Fruit fly (Drosophila melanogaster) whole organism, prepupa: ENCODE data around the gene Sfp24Bb.

ENCODE experiments used
- CG10669 ChIP-seq: fragments of 200-800 bp; sonication (Bioruptor generic); optimal IDR thresholded peaks from 3 replicates; lab custom pipeline; 2018; ENCODE audit warnings: missing biosample characterization, mild to moderate bottlenecking, missing genetic modification characterization, moderate library complexity
- CG11294 ChIP-seq: fragments of 200-800 bp; sonication (Bioruptor generic); IDR thresholded peaks from 2 replicates; pipeline ENCODE4 v1.3.6; 2022; ENCODE audit warnings: missing biosample characterization, missing genetic modification characterization
- CG11762 ChIP-seq: fragments of 200-800 bp; sonication (Bioruptor generic); optimal IDR thresholded peaks from 3 replicates; lab custom pipeline; 2016; ENCODE audit warnings: missing biosample characterization, missing genetic modification characterization; ENCODE audit not compliant: insufficient read depth
- CG15336 ChIP-seq: fragments of 200-800 bp; sonication (Bioruptor generic); IDR thresholded peaks from 2 replicates; pipeline ENCODE4 v1.3.6; 2022; ENCODE audit warnings: missing biosample characterization, missing genetic modification characterization
- CG1621 ChIP-seq: fragments of 200-800 bp; sonication (Bioruptor generic); optimal IDR thresholded peaks from 3 replicates; lab custom pipeline; 2018; ENCODE audit warnings: missing biosample characterization, mild to moderate bottlenecking, missing genetic modification characterization
- CG16779 ChIP-seq: fragments of 200-800 bp; sonication (Bioruptor generic); optimal IDR thresholded peaks from 3 replicates; lab custom pipeline; 2017; ENCODE audit warnings: missing biosample characterization, mild to moderate bottlenecking, missing genetic modification characterization
- CG3032 ChIP-seq: fragments of 200-800 bp; optimal IDR thresholded peaks from 2 replicates; lab custom pipeline; 2019; ENCODE audit warnings: missing biosample characterization, mild to moderate bottlenecking, missing genetic modification characterization, moderate library complexity
- CG32006 ChIP-seq: fragments of 200-800 bp; sonication (Bioruptor generic); optimal IDR thresholded peaks from 3 replicates; lab custom pipeline; 2017; ENCODE audit warnings: missing biosample characterization, mild to moderate bottlenecking, missing genetic modification characterization
- CG34406 ChIP-seq: fragments of 200-800 bp; sonication (Bioruptor generic); optimal IDR thresholded peaks from 3 replicates; lab custom pipeline; 2016; ENCODE audit warnings: missing biosample characterization, missing genetic modification characterization
- CG3919 ChIP-seq: fragments of 200-800 bp; sonication (Bioruptor generic); optimal IDR thresholded peaks from 3 replicates; lab custom pipeline; 2016; ENCODE audit warnings: missing biosample characterization, missing genetic modification characterization
- CG4318 ChIP-seq: fragments of 200-800 bp; sonication (Bioruptor generic); optimal IDR thresholded peaks from 3 replicates; lab custom pipeline; 2017; ENCODE audit warnings: missing biosample characterization, mild to moderate bottlenecking, missing genetic modification characterization
- CG6163 ChIP-seq: fragments of 200-800 bp; sonication (Bioruptor generic); IDR thresholded peaks from 3 replicates; pipeline ENCODE4 v1.3.6; 2022; ENCODE audit warnings: missing biosample characterization, missing genetic modification characterization
- CG6276 ChIP-seq: fragments of 200-800 bp; sonication (Bioruptor generic); optimal IDR thresholded peaks from 2 replicates; lab custom pipeline; 2017; ENCODE audit warnings: missing biosample characterization, mild to moderate bottlenecking, missing genetic modification characterization
- CG6792 ChIP-seq: fragments of 200-800 bp; sonication (Bioruptor generic); optimal IDR thresholded peaks from 3 replicates; lab custom pipeline; 2016; ENCODE audit warnings: missing biosample characterization, missing genetic modification characterization
- CG6808 ChIP-seq: fragments of 200-800 bp; sonication (Bioruptor generic); optimal IDR thresholded peaks from 3 replicates; lab custom pipeline; 2017; ENCODE audit warnings: missing biosample characterization, missing genetic modification characterization, mild to moderate bottlenecking, moderate library complexity, missing genetic modification reagents
- CG6854 ChIP-seq: fragments of 200-800 bp; sonication (Bioruptor generic); optimal IDR thresholded peaks from 2 replicates; lab custom pipeline; 2017; ENCODE audit warnings: missing biosample characterization, mild to moderate bottlenecking, missing genetic modification characterization
- CG7368 ChIP-seq: fragments of 200-800 bp; sonication (Bioruptor generic); optimal IDR thresholded peaks from 3 replicates; lab custom pipeline; 2016; ENCODE audit warnings: missing biosample characterization, missing genetic modification characterization
- CG8119 ChIP-seq: fragments of 200-800 bp; sonication (Bioruptor generic); IDR thresholded peaks from 3 replicates; pipeline ENCODE4 v1.3.6; 2022; ENCODE audit warnings: missing biosample characterization, missing genetic modification characterization
- CG8319 ChIP-seq: fragments of 200-800 bp; sonication (Bioruptor generic); optimal IDR thresholded peaks from 3 replicates; lab custom pipeline; 2016; ENCODE audit warnings: missing biosample characterization, missing genetic modification characterization
- CG8632 ChIP-seq: fragments of 200-800 bp; sonication (Bioruptor generic); optimal IDR thresholded peaks from 3 replicates; lab custom pipeline; 2016; ENCODE audit warnings: missing biosample characterization, missing genetic modification characterization
- Eip75B ChIP-seq: fragments of 200-800 bp; sonication (Bioruptor generic); optimal IDR thresholded peaks from 3 replicates; lab custom pipeline; 2016; ENCODE audit warnings: missing biosample characterization, missing genetic modification characterization
- Eip78C ChIP-seq: fragments of 200-800 bp; sonication (Bioruptor generic); peaks from one replicate; lab custom pipeline; 2016; ENCODE audit warnings: missing biosample characterization, missing genetic modification characterization
- Eip93F ChIP-seq: fragments of 200-800 bp; sonication (Bioruptor generic); optimal IDR thresholded peaks from 2 replicates; lab custom pipeline; 2016; ENCODE audit warnings: missing biosample characterization, mild to moderate bottlenecking, missing genetic modification characterization
- Ets21C ChIP-seq: fragments of 200-800 bp; sonication (Bioruptor generic); optimal IDR thresholded peaks from 3 replicates; lab custom pipeline; 2016; ENCODE audit warnings: missing biosample characterization, missing genetic modification characterization
- Ets96B ChIP-seq: fragments of 200-800 bp; optimal IDR thresholded peaks from 2 replicates; lab custom pipeline; 2019; ENCODE audit warnings: missing biosample characterization, mild to moderate bottlenecking, missing genetic modification characterization, moderate library complexity
- Gug ChIP-seq: fragments of 200-800 bp; sonication (Bioruptor generic); IDR thresholded peaks from 2 replicates; pipeline ENCODE4 v1.3.6; 2022; ENCODE audit warnings: missing biosample characterization, missing genetic modification characterization
- Hr38 ChIP-seq: sonication (Bioruptor generic); optimal IDR thresholded peaks from 2 replicates; lab custom pipeline; 2016; ENCODE audit warnings: missing biosample characterization, missing genetic modification characterization
- Hr39 ChIP-seq: fragments of 200-800 bp; sonication (Bioruptor generic); optimal IDR thresholded peaks from 2 replicates; lab custom pipeline; 2016; ENCODE audit warnings: missing biosample characterization, missing genetic modification characterization
- Hr4 ChIP-seq: fragments of 200-800 bp; sonication (Bioruptor generic); optimal IDR thresholded peaks from 3 replicates; lab custom pipeline; 2016; ENCODE audit warnings: missing biosample characterization, missing genetic modification characterization
- Met ChIP-seq: fragments of 200-800 bp; sonication (Bioruptor generic); optimal IDR thresholded peaks from 3 replicates; lab custom pipeline; 2016; ENCODE audit warnings: missing biosample characterization, missing genetic modification characterization
- OdsH ChIP-seq: fragments of 200-800 bp; sonication (Bioruptor generic); optimal IDR thresholded peaks from 3 replicates; lab custom pipeline; 2016; ENCODE audit warnings: missing biosample characterization, missing genetic modification characterization
- Smox ChIP-seq: fragments of 200-800 bp; sonication (Bioruptor generic); optimal IDR thresholded peaks from 3 replicates; lab custom pipeline; 2016; ENCODE audit warnings: missing biosample characterization, missing genetic modification characterization
- Sox102F ChIP-seq: fragments of 200-800 bp; sonication (Bioruptor generic); optimal IDR thresholded peaks from 2 replicates; lab custom pipeline; 2016; ENCODE audit warnings: missing biosample characterization, mild to moderate bottlenecking, missing genetic modification characterization
- acj6 ChIP-seq: fragments of 200-800 bp; sonication (Bioruptor generic); optimal IDR thresholded peaks from 3 replicates; lab custom pipeline; 2016; ENCODE audit warnings: missing biosample characterization, missing genetic modification characterization
- cyc ChIP-seq: fragments of 200-800 bp; sonication (Bioruptor generic); optimal IDR thresholded peaks from 3 replicates; lab custom pipeline; 2016; ENCODE audit warnings: missing biosample characterization, missing genetic modification characterization
- dac ChIP-seq: fragments of 200-800 bp; sonication (Bioruptor generic); optimal IDR thresholded peaks from 2 replicates; lab custom pipeline; 2017; ENCODE audit warnings: missing biosample characterization, mild to moderate bottlenecking, missing genetic modification characterization
- dsx ChIP-seq: fragments of 200-800 bp; optimal IDR thresholded peaks from 3 replicates; lab custom pipeline; 2019; ENCODE audit warnings: missing biosample characterization, mild to moderate bottlenecking, missing genetic modification characterization, moderate library complexity; ENCODE audit not compliant: poor library complexity, severe bottlenecking
- esn ChIP-seq: fragments of 200-800 bp; sonication (Bioruptor generic); optimal IDR thresholded peaks from 2 replicates; lab custom pipeline; 2016; ENCODE audit warnings: missing biosample characterization, mild to moderate bottlenecking, missing genetic modification characterization, moderate library complexity
- fd85E ChIP-seq: fragments of 200-800 bp; sonication (Bioruptor generic); optimal IDR thresholded peaks from 3 replicates; lab custom pipeline; 2016; ENCODE audit warnings: missing biosample characterization, missing genetic modification characterization
- fkh ChIP-seq: fragments of 200-800 bp; sonication (Bioruptor generic); optimal IDR thresholded peaks from 3 replicates; lab custom pipeline; 2017; ENCODE audit warnings: missing biosample characterization, mild to moderate bottlenecking, missing genetic modification characterization, moderate library complexity
- lz ChIP-seq: fragments of 200-800 bp; sonication (Bioruptor generic); optimal IDR thresholded peaks from 3 replicates; lab custom pipeline; 2016; ENCODE audit warnings: missing biosample characterization, missing genetic modification characterization
- net ChIP-seq: fragments of 200-800 bp; sonication (Bioruptor generic); optimal IDR thresholded peaks from 3 replicates; lab custom pipeline; 2016; ENCODE audit warnings: missing biosample characterization, missing genetic modification characterization
- pdm3 ChIP-seq: fragments of 200-800 bp; sonication (Bioruptor generic); optimal IDR thresholded peaks from 3 replicates; lab custom pipeline; 2016; ENCODE audit warnings: missing biosample characterization, missing genetic modification characterization
- salr ChIP-seq, 2 experiments: fragments of 200-800 bp; sonication (Bioruptor generic); optimal IDR thresholded peaks; 3 replicates each; lab custom pipeline; 2016 to 2018; ENCODE audit warnings: missing biosample characterization in 2 of 2, missing genetic modification characterization in 2 of 2, mild to moderate bottlenecking in 1 of 2
- spab ChIP-seq: fragments of 200-800 bp; sonication (Bioruptor generic); optimal IDR thresholded peaks from 2 replicates; lab custom pipeline; 2017; ENCODE audit warnings: missing biosample characterization, mild to moderate bottlenecking, missing genetic modification characterization, missing genetic modification reagents
- ss ChIP-seq, 2 experiments: fragments of 200-800 bp; sonication (Bioruptor generic); optimal IDR thresholded peaks; 2 replicates in 1 of 2; 3 replicates in 1 of 2; lab custom pipeline; 2017 to 2018; ENCODE audit warnings: mild to moderate bottlenecking in 2 of 2, missing biosample characterization in 2 of 2, missing genetic modification characterization in 2 of 2, moderate library complexity in 1 of 2
- svp ChIP-seq: fragments of 200-800 bp; sonication (Bioruptor generic); peaks from one replicate; lab custom pipeline; 2016; ENCODE audit warnings: missing biosample characterization, missing genetic modification characterization
- topi ChIP-seq: fragments of 200-800 bp; sonication (Bioruptor generic); optimal IDR thresholded peaks from 3 replicates; lab custom pipeline; 2016; ENCODE audit warnings: missing biosample characterization, missing genetic modification characterization
- vri ChIP-seq: fragments of 200-800 bp; sonication (Bioruptor generic); optimal IDR thresholded peaks from 3 replicates; lab custom pipeline; 2016; ENCODE audit warnings: missing biosample characterization, mild to moderate bottlenecking, missing genetic modification characterization

Sfp24Bb gene

DNA sequence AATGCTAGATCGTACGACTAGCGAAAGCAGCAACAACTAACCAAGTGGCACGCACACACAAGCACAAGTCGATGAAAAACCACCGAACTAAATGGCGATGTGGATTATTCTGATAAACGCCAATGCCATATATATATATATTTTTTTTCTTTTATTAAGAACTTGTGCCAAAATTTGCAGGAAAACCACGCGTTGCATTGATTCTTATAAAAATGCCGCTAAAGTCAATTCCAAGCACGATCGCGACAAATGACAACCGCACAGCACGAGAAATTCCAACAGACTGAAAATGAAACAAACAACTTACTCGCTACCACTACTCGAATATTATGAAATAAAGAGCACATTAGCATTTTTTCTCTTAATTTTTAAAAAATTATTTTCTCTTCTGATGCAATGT, 12.9 kb downstream of the Sfp24Bb start, which contains the start of gene for:
for (minus strand) TSS at position 287 of the 400 bp plus-strand sequence.
- TF ChIP-seq fkh (peak; percentile 21), CG6276 (GFP tag; lab: Kevin White, UChicago) (peak; percentile 26), CG4318 (GFP tag; lab: Kevin White, UChicago) (no peak), Eip78C (GFP tag; lab: Kevin White, UChicago) (peak; percentile 14), vri (GFP tag; lab: Kevin White, UChicago) (peak; percentile 24), CG7368 (GFP tag; lab: Kevin White, UChicago) (no peak), CG8119 (GFP tag; lab: Robert Waterston, UW) (0 out of 3 replicates have a peak, but pooled peaks have one; percentile 2)
- TF ChIP-seq, all 60 proteins: peak for 5

DNA sequence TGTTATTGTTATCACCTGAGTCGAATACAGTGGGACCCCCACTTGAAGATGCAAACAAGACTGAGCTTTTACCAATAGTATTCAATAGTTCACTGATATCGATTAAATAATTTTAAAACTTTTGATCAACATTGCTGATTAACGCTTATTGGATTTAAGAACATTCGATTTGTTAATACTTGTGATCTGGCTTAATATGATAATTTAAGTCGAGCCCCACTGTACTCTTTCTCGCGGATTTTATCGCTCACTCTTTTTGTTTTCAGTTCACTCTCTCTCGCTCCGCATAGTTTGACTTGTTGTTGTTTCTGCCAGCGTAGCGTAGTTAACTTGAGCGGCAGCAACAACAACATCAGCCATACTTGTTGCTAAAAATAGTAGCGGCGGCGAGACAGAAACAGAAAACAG, 13.9 kb downstream of the Sfp24Bb start:
- TF ChIP-seq Hr4 (GFP tag; lab: Kevin White, UChicago), result peak; percentile 99
- peak; percentile 99 for TF ChIP-seq Sox102F (GFP tag; lab: Kevin White, UChicago)
- peak; percentile 99 for TF ChIP-seq CG8632
- peak; percentile 91 for TF ChIP-seq fkh
- TF ChIP-seq Hr39 (GFP tag; lab: Kevin White, UChicago), result peak; percentile 99
- peak; percentile 79 for TF ChIP-seq Hr38 (GFP tag; lab: Kevin White, UChicago)
- peak; percentile 97 for TF ChIP-seq CG6808 (GFP tag; lab: Kevin White, UChicago)
- TF ChIP-seq cyc, result peak; percentile 99
- TF ChIP-seq CG10669 (GFP tag; lab: Kevin White, UChicago), result peak; percentile 99
- TF ChIP-seq Smox (GFP tag; lab: Kevin White, UChicago), result peak; percentile 99
- peak; percentile 100 for TF ChIP-seq svp (GFP tag; lab: Kevin White, UChicago)
- peak; percentile 98 for TF ChIP-seq Gug
- TF ChIP-seq Eip93F (GFP tag; lab: Kevin White, UChicago), result peak; percentile 98
- TF ChIP-seq CG3919, result peak; percentile 99
- TF ChIP-seq dsx (GFP tag; lab: Kevin White, UChicago), result peak; percentile 97
- peak; percentile 99 for TF ChIP-seq CG8119 (GFP tag; lab: Robert Waterston, UW)
- TF ChIP-seq CG34406 (GFP tag; lab: Kevin White, UChicago), result peak; percentile 99
- peak; percentile 98 for TF ChIP-seq CG1621 (tag; lab: Kevin White, UChicago)
- TF ChIP-seq spab (GFP tag; lab: Kevin White, UChicago), result peak; percentile 98
- TF ChIP-seq CG3032 (tag; lab: Kevin White, UChicago), result peak; percentile 98
- TF ChIP-seq lz (GFP tag; lab: Kevin White, UChicago), result peak; percentile 99
- peak; percentile 96 for TF ChIP-seq dac (GFP tag; lab: Kevin White, UChicago)
- TF ChIP-seq vri (GFP tag; lab: Kevin White, UChicago), result peak; percentile 99
- peak; percentile 99 for TF ChIP-seq CG32006 (GFP tag; lab: Kevin White, UChicago)
- peak; percentile 97 for TF ChIP-seq fd85E (GFP tag; lab: Kevin White, UChicago)
- TF ChIP-seq Eip78C (GFP tag; lab: Kevin White, UChicago), result peak; percentile 100
- peak; percentile 97 for TF ChIP-seq CG11294 (GFP tag; lab: Robert Waterston, UW)
- peak; percentile 99 for TF ChIP-seq topi (GFP tag; lab: Kevin White, UChicago)
- TF ChIP-seq pdm3 (GFP tag; lab: Kevin White, UChicago), result peak; percentile 99
- TF ChIP-seq CG4318 (GFP tag; lab: Kevin White, UChicago), result peak; percentile 97
- peak; percentile 98 for TF ChIP-seq CG16779
- TF ChIP-seq Ets96B, result peak; percentile 98
- TF ChIP-seq Ets21C, result peak; percentile 98
- peak; percentile 100 for TF ChIP-seq CG15336 (GFP tag; lab: Robert Waterston, UW)
- peak; percentile 99 for TF ChIP-seq CG11762 (GFP tag; lab: Kevin White, UChicago)
- TF ChIP-seq net (GFP tag; lab: Kevin White, UChicago), result peak; percentile 99
- peak; percentile 99 for TF ChIP-seq OdsH
- peak; percentile 99 for TF ChIP-seq acj6 (GFP tag; lab: Kevin White, UChicago)
- TF ChIP-seq CG8319 (GFP tag; lab: Kevin White, UChicago), result peak; percentile 98
- TF ChIP-seq ss (GFP tag; optimal IDR thresholded peaks at IDR 0.05; lab: Kevin White, UChicago), result peak; percentile 97 to 98
- TF ChIP-seq CG6792 (GFP tag; lab: Kevin White, UChicago), result peak; percentile 99
- TF ChIP-seq esn (GFP tag; lab: Kevin White, UChicago), result peak; percentile 99
- peak; percentile 99 for TF ChIP-seq Eip75B (GFP tag; lab: Kevin White, UChicago)
- peak; percentile 99 for TF ChIP-seq CG6854 (GFP tag; lab: Kevin White, UChicago)
- TF ChIP-seq CG6163 (GFP tag; lab: Robert Waterston, UW), result peak; percentile 99
- peak; percentile 97 to 98 for TF ChIP-seq salr (GFP tag; optimal IDR thresholded peaks at IDR 0.05; lab: Kevin White, UChicago)
- peak; percentile 99 for TF ChIP-seq Met (GFP tag; lab: Kevin White, UChicago)
